Worm (Caenorhabditis elegans): ENCODE data around the gene zhit-2.

Gene zhit-2

ce11 chrIII:4291216-4291691 lies 47.1 kb upstream of the zhit-2 start, which contains the start of gene mcm-5 (continued):
- no peak for TF ChIP-seq let-607 (tag; optimal IDR thresholded peaks at IDR 0.05)
- peak; percentile 70 for TF ChIP-seq ceh-91 (GFP tag; IDR thresholded peaks at IDR 0.05)
- TF ChIP-seq dpl-1 (GFP tag; optimal IDR thresholded peaks at IDR 0.05), result peak; percentile 89
- TF ChIP-seq ceh-100 (GFP tag; IDR thresholded peaks at IDR 0.05), result no peak
- no peak for TF ChIP-seq ama-1 (optimal IDR thresholded peaks at IDR 0.05)
- TF ChIP-seq ama-1 (GFP tag; optimal IDR thresholded peaks at IDR 0.05), result no peak
- no peak for TF ChIP-seq lin-26 (GFP tag; IDR thresholded peaks at IDR 0.05)
- TF ChIP-seq ztf-22 (GFP tag; optimal IDR thresholded peaks at IDR 0.05), result no peak
- TF ChIP-seq xnd-1 (tag; optimal IDR thresholded peaks at IDR 0.05), result peak; percentile 59
- TF ChIP-seq dpff-1 (tag; optimal IDR thresholded peaks at IDR 0.05), result no peak
- TF ChIP-seq nhr-120 (GFP tag; IDR thresholded peaks at IDR 0.05), result no peak
- peak; percentile 85 for TF ChIP-seq madf-3 (GFP tag; IDR thresholded peaks at IDR 0.05)
- no peak for TF ChIP-seq zim-3 (tag; optimal IDR thresholded peaks at IDR 0.05)
- TF ChIP-seq ztf-25 (GFP tag; IDR thresholded peaks at IDR 0.05), result no peak
- TF ChIP-seq tbp1 (GFP tag; optimal IDR thresholded peaks at IDR 0.05), result peak; percentile 19
- TF ChIP-seq F10E7.11 (tag; optimal IDR thresholded peaks at IDR 0.05), result no peak
- no peak for TF ChIP-seq F52B5.7 (tag; optimal IDR thresholded peaks at IDR 0.05)
- TF ChIP-seq atf-7 (tag; optimal IDR thresholded peaks at IDR 0.05), result no peak
- peak; percentile 49 for TF ChIP-seq him-1 (tag; optimal IDR thresholded peaks at IDR 0.05)
- 0 out of 2 replicates have a peak, but pooled peaks have one; percentile 21 for TF ChIP-seq B0019.2 (GFP tag; conservative IDR thresholded peaks at IDR 0.05)
- TF ChIP-seq sdz-38 (tag; optimal IDR thresholded peaks at IDR 0.05), result no peak
- peak; percentile 93 for TF ChIP-seq madf-6 (GFP tag; IDR thresholded peaks at IDR 0.05)
- TF ChIP-seq nfyb-1 (GFP tag; IDR thresholded peaks at IDR 0.05), result no peak
- peak; percentile 85 for TF ChIP-seq lin-54 (GFP tag; optimal IDR thresholded peaks at IDR 0.05)
- TF ChIP-seq ztf-6 (GFP tag; IDR thresholded peaks at IDR 0.05), result no peak
- TF ChIP-seq snpc-1.3 (tag; optimal IDR thresholded peaks at IDR 0.05; ENCODE audit: insufficient read depth), result peak; percentile 56

DNA sequence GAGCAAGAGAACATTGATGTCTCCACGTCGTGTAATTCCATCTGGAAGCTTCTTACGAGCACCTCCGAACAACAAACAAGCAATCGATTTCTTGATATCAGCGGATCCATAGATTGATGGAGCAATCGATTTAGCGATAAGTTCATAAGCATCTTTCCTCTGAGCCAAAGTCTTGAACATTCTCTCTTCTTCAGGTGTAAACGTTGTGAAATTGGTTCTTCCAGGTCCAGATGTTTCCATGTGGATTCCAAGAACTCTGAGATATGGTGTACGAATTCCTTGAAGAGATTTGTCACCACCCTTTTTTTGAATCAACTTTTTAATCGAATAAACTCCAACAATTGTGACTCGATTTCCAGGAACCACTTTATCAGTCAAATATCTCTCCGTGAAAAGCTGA lies 45.8 kb upstream of the zhit-2 start:
- no peak for TF ChIP-seq egrh-3 (GFP tag; IDR thresholded peaks at IDR 0.05)
- TF ChIP-seq nfyb-1 (GFP tag; IDR thresholded peaks at IDR 0.05), result no peak
- no peak for TF ChIP-seq egl-44 (GFP tag; IDR thresholded peaks at IDR 0.05)
- TF ChIP-seq nhr-80 (tag; optimal IDR thresholded peaks at IDR 0.05), result no peak
- TF ChIP-seq tbp1 (GFP tag; optimal IDR thresholded peaks at IDR 0.05), result no peak
- no peak for TF ChIP-seq lsy-27 (tag; optimal IDR thresholded peaks at IDR 0.05; ENCODE audit: borderline replicate concordance, insufficient read depth)
- TF ChIP-seq nfya-2 (GFP tag; IDR thresholded peaks at IDR 0.05), result no peak
- no peak for TF ChIP-seq B0336.3 (GFP tag; IDR thresholded peaks at IDR 0.05)
- TF ChIP-seq ceh-27 (GFP tag; optimal IDR thresholded peaks at IDR 0.05), result no peak
- TF ChIP-seq T07F8.4 (tag; optimal IDR thresholded peaks at IDR 0.05), result no peak
- no peak for TF ChIP-seq Y56A3A.18 (GFP tag; IDR thresholded peaks at IDR 0.05)
- TF ChIP-seq F55B11.4 (tag; optimal IDR thresholded peaks at IDR 0.05; ENCODE audit: borderline replicate concordance, insufficient read depth), result no peak
- no peak for TF ChIP-seq ekl-4 (GFP tag; IDR thresholded peaks at IDR 0.05)
- no peak for TF ChIP-seq attf-3 (GFP tag; conservative IDR thresholded peaks at IDR 0.05)
- TF ChIP-seq nfya-1 (tag; optimal IDR thresholded peaks at IDR 0.05; ENCODE audit: borderline replicate concordance, insufficient read depth), result no peak
- no peak for TF ChIP-seq lsl-1 (GFP tag; optimal IDR thresholded peaks at IDR 0.05)
- no peak for TF ChIP-seq ztf-6 (GFP tag; IDR thresholded peaks at IDR 0.05)
- no peak for TF ChIP-seq let-607 (tag; optimal IDR thresholded peaks at IDR 0.05)

All from whole organism, young adult.